Fruit fly (Drosophila melanogaster): ENCODE results near the gene CG7208.

dm6 chr3R:18208479-18208878, 23.0 kb upstream of the CG7208 start, which contains the start of gene CG44158:
- no peak for TF ChIP-seq CG14655 (GFP tag; optimal IDR thresholded peaks at IDR 0.05)
- TF ChIP-seq CG15710 (tag; optimal IDR thresholded peaks at IDR 0.05): no peak
- no peak for TF ChIP-seq CG8301 (tag; optimal IDR thresholded peaks at IDR 0.05)
- TF ChIP-seq CG32121 (GFP tag; IDR thresholded peaks at IDR 0.05): no peak
- no peak for TF ChIP-seq Snoo (tag; optimal IDR thresholded peaks at IDR 0.05)
- TF ChIP-seq CG8159 (tag; optimal IDR thresholded peaks at IDR 0.05): no peak
- no peak for TF ChIP-seq CG17806 (tag; optimal IDR thresholded peaks at IDR 0.05)
- no peak for TF ChIP-seq CG34367 (tag; optimal IDR thresholded peaks at IDR 0.05)
- no peak for TF ChIP-seq CG10348 (GFP tag; IDR thresholded peaks at IDR 0.05)
- no peak for TF ChIP-seq D1 (tag; optimal IDR thresholded peaks at IDR 0.05)
- no peak for TF ChIP-seq CG12605 (GFP tag; IDR thresholded peaks at IDR 0.05)
- TF ChIP-seq EcR (GFP tag; optimal IDR thresholded peaks at IDR 0.05): no peak
- no peak for TF ChIP-seq Pif1B (GFP tag; optimal IDR thresholded peaks at IDR 0.05)
